Fruit fly (Drosophila melanogaster) whole organism, embryonic: ENCODE results near the gene ind.
A peak's percentile ranks its signal among the peaks of the same experiment; 100 is the strongest.

Experiments used
- BtbVII ChIP-seq: fragments of 200-800 bp; sonication (Bioruptor generic); optimal IDR thresholded peaks from 3 replicates; lab custom pipeline; 2017; ENCODE audit warnings: missing biosample characterization, mild to moderate bottlenecking, missing genetic modification characterization
- CG10209 ChIP-seq: fragments of 200-800 bp; sonication (Bioruptor generic); optimal IDR thresholded peaks from 3 replicates; lab custom pipeline; 2017; ENCODE audit warnings: missing biosample characterization, mild to moderate bottlenecking, missing genetic modification characterization, missing genetic modification reagents
- CG10321 ChIP-seq: fragments of 200-800 bp; sonication (Bioruptor generic); IDR thresholded peaks from 2 replicates; pipeline ENCODE4 v1.3.6; 2022; ENCODE audit warnings: missing biosample characterization, missing genetic modification characterization
- CG10366 ChIP-seq: fragments of 200-800 bp; sonication (Bioruptor generic); IDR thresholded peaks from 2 replicates; pipeline ENCODE4 v1.3.6; 2022; ENCODE audit warnings: missing biosample characterization, missing genetic modification characterization
- CG10462 ChIP-seq: fragments of 200-800 bp; sonication (Bioruptor generic); optimal IDR thresholded peaks from 2 replicates; lab custom pipeline; 2016; ENCODE audit warnings: missing biosample characterization, missing genetic modification characterization
- CG10565 ChIP-seq: fragments of 200-800 bp; sonication (Bioruptor generic); optimal IDR thresholded peaks from 3 replicates; lab custom pipeline; 2016; ENCODE audit warnings: missing biosample characterization, mild to moderate bottlenecking, missing genetic modification characterization
- CG11247 ChIP-seq: fragments of 200-800 bp; sonication (Bioruptor generic); IDR thresholded peaks from 2 replicates; pipeline ENCODE4 v1.3.6; 2022; ENCODE audit warnings: missing biosample characterization, missing genetic modification characterization
- CG12155 ChIP-seq: fragments of 200-800 bp; sonication (Bioruptor generic); optimal IDR thresholded peaks from 3 replicates; lab custom pipeline; 2016; ENCODE audit warnings: missing biosample characterization, missing genetic modification characterization
- CG14710 ChIP-seq: fragments of 200-800 bp; sonication (Bioruptor generic); optimal IDR thresholded peaks from 3 replicates; lab custom pipeline; 2019; ENCODE audit warnings: missing biosample characterization, mild to moderate bottlenecking, missing genetic modification characterization, moderate library complexity
- CG14965 ChIP-seq: fragments of 200-800 bp; sonication (Bioruptor generic); optimal IDR thresholded peaks from 2 replicates; lab custom pipeline; 2016; ENCODE audit warnings: missing biosample characterization, missing genetic modification characterization, borderline replicate concordance
- CG15601 ChIP-seq: fragments of 200-800 bp; sonication (Bioruptor generic); optimal IDR thresholded peaks from 3 replicates; lab custom pipeline; 2019; ENCODE audit warnings: missing biosample characterization, mild to moderate bottlenecking, missing genetic modification characterization, moderate library complexity
- CG18764 ChIP-seq: fragments of 200-800 bp; sonication (Bioruptor generic); optimal IDR thresholded peaks from 3 replicates; lab custom pipeline; 2016; ENCODE audit warnings: missing biosample characterization, missing genetic modification characterization
- CG2120 ChIP-seq: fragments of 200-800 bp; sonication (Bioruptor generic); optimal IDR thresholded peaks from 3 replicates; lab custom pipeline; 2016; ENCODE audit warnings: missing biosample characterization, missing genetic modification characterization
- CG2875 ChIP-seq: fragments of 200-800 bp; sonication (Bioruptor generic); optimal IDR thresholded peaks from 2 replicates; lab custom pipeline; 2017; ENCODE audit warnings: missing biosample characterization, mild to moderate bottlenecking, missing genetic modification characterization, missing genetic modification reagents
- CG3065 ChIP-seq: fragments of 200-800 bp; sonication (Bioruptor generic); optimal IDR thresholded peaks from 2 replicates; lab custom pipeline; 2016; ENCODE audit warnings: missing biosample characterization, missing genetic modification characterization
- CG31224 ChIP-seq: fragments of 200-800 bp; sonication (Bioruptor generic); IDR thresholded peaks from 2 replicates; pipeline ENCODE4 v1.3.6; 2022; ENCODE audit warnings: missing biosample characterization, missing genetic modification characterization
- CG4707 ChIP-seq: fragments of 200-800 bp; sonication (Bioruptor generic); optimal IDR thresholded peaks from 2 replicates; lab custom pipeline; 2018; ENCODE audit warnings: missing biosample characterization, mild to moderate bottlenecking, missing genetic modification characterization, moderate library complexity
- CG7839 ChIP-seq: fragments of 200-800 bp; sonication (Bioruptor generic); optimal IDR thresholded peaks from 3 replicates; lab custom pipeline; 2018; ENCODE audit warnings: missing biosample characterization, mild to moderate bottlenecking, missing genetic modification characterization, moderate library complexity
- CG9727 ChIP-seq: fragments of 200-800 bp; sonication (Bioruptor generic); optimal IDR thresholded peaks from 3 replicates; lab custom pipeline; 2017; ENCODE audit warnings: missing biosample characterization, mild to moderate bottlenecking, missing genetic modification characterization
- CG9817 ChIP-seq: fragments of 200-800 bp; sonication (Bioruptor generic); optimal IDR thresholded peaks from 2 replicates; lab custom pipeline; 2018; ENCODE audit warnings: missing biosample characterization, mild to moderate bottlenecking, missing genetic modification characterization, moderate library complexity
- D19B ChIP-seq: fragments of 200-800 bp; sonication (Bioruptor generic); optimal IDR thresholded peaks from 2 replicates; lab custom pipeline; 2017; ENCODE audit warnings: missing biosample characterization, mild to moderate bottlenecking, missing genetic modification characterization
- Dip2 ChIP-seq: fragments of 200-800 bp; sonication (Bioruptor generic); IDR thresholded peaks from 2 replicates; pipeline ENCODE4 v1.3.6; 2022; ENCODE audit warnings: missing biosample characterization, missing genetic modification characterization
- Dref ChIP-seq: fragments of 200-800 bp; sonication (Bioruptor generic); IDR thresholded peaks from 2 replicates; pipeline ENCODE4 v1.3.6; 2022; ENCODE audit warnings: missing biosample characterization, missing genetic modification characterization
- HmgZ ChIP-seq: fragments of 200-800 bp; sonication (Bioruptor generic); optimal IDR thresholded peaks from 2 replicates; lab custom pipeline; 2018; ENCODE audit warnings: missing biosample characterization, mild to moderate bottlenecking, missing genetic modification characterization
- Mad ChIP-seq: fragments of 200-800 bp; sonication (Bioruptor generic); optimal IDR thresholded peaks from 2 replicates; lab custom pipeline; 2016; ENCODE audit warnings: missing biosample characterization, missing genetic modification characterization
- NK7.1 ChIP-seq: fragments of 200-800 bp; sonication (Bioruptor generic); optimal IDR thresholded peaks from 3 replicates; lab custom pipeline; 2016; ENCODE audit warnings: missing biosample characterization, missing genetic modification characterization
- Nf-YB ChIP-seq: fragments of 200-800 bp; sonication (Bioruptor generic); optimal IDR thresholded peaks from 3 replicates; lab custom pipeline; 2019; ENCODE audit warnings: missing biosample characterization, mild to moderate bottlenecking, missing genetic modification characterization, moderate library complexity
- Nf-YC ChIP-seq: fragments of 200-800 bp; optimal IDR thresholded peaks from 3 replicates; lab custom pipeline; 2019; ENCODE audit warnings: missing biosample characterization, mild to moderate bottlenecking, missing genetic modification characterization, moderate library complexity
- NfI ChIP-seq: fragments of 200-800 bp; sonication (Bioruptor generic); optimal IDR thresholded peaks from 3 replicates; lab custom pipeline; 2018; ENCODE audit warnings: missing biosample characterization, mild to moderate bottlenecking, missing genetic modification characterization, moderate library complexity
- Oli ChIP-seq: fragments of 200-800 bp; sonication (Bioruptor generic); optimal IDR thresholded peaks from 2 replicates; lab custom pipeline; 2018; ENCODE audit warnings: missing biosample characterization, mild to moderate bottlenecking, missing genetic modification characterization, moderate library complexity
- Opbp ChIP-seq: fragments of 200-800 bp; sonication (Bioruptor generic); IDR thresholded peaks from 3 replicates; pipeline ENCODE4 v1.3.6; 2022; ENCODE audit warnings: missing biosample characterization, missing genetic modification characterization; ENCODE audit not compliant: partially characterized antibody
- Scr ChIP-seq: fragments of 200-800 bp; sonication (Bioruptor generic); IDR thresholded peaks from 2 replicates; pipeline ENCODE4 v1.3.6; 2022; ENCODE audit warnings: missing biosample characterization, missing genetic modification characterization; ENCODE audit not compliant: partially characterized antibody
- az2 ChIP-seq: fragments of 200-800 bp; sonication (Bioruptor generic); optimal IDR thresholded peaks from 3 replicates; lab custom pipeline; 2016; ENCODE audit warnings: missing biosample characterization, missing genetic modification characterization
- bbx ChIP-seq: fragments of 200-800 bp; sonication (Bioruptor generic); IDR thresholded peaks from 2 replicates; pipeline ENCODE4 v1.3.6; 2022; ENCODE audit warnings: missing biosample characterization, missing genetic modification characterization; ENCODE audit not compliant: partially characterized antibody
- cad ChIP-seq: fragments of >200 bp; optimal IDR thresholded peaks from 2 replicates; lab custom pipeline; 2017; ENCODE audit warnings: missing biosample characterization, missing genetic modification characterization
- cwo ChIP-seq: fragments of 200-800 bp; sonication (Bioruptor generic); optimal IDR thresholded peaks from 3 replicates; lab custom pipeline; 2017; ENCODE audit warnings: missing biosample characterization, missing genetic modification characterization, mild to moderate bottlenecking, moderate library complexity, missing genetic modification reagents
- da ChIP-seq: fragments of 200-800 bp; sonication (Bioruptor generic); optimal IDR thresholded peaks from 2 replicates; lab custom pipeline; 2016; ENCODE audit warnings: missing biosample characterization, missing genetic modification characterization
- emc ChIP-seq: fragments of 200-800 bp; sonication (Bioruptor generic); optimal IDR thresholded peaks from 2 replicates; lab custom pipeline; 2016; ENCODE audit warnings: missing biosample characterization, missing genetic modification characterization
- gfzf ChIP-seq: fragments of 200-800 bp; sonication (Bioruptor generic); optimal IDR thresholded peaks from 2 replicates; lab custom pipeline; 2016; ENCODE audit warnings: missing biosample characterization, mild to moderate bottlenecking, missing genetic modification characterization, moderate library complexity
- h ChIP-seq: fragments of >200 bp; optimal IDR thresholded peaks from 2 replicates; lab custom pipeline; 2017
- mirr ChIP-seq: fragments of 200-800 bp; sonication (Bioruptor generic); optimal IDR thresholded peaks from 3 replicates; lab custom pipeline; 2018; ENCODE audit warnings: missing biosample characterization, mild to moderate bottlenecking, missing genetic modification characterization
- nmo ChIP-seq: fragments of 200-800 bp; sonication (Bioruptor generic); optimal IDR thresholded peaks from 2 replicates; lab custom pipeline; 2018; ENCODE audit warnings: missing biosample characterization, mild to moderate bottlenecking, missing genetic modification characterization, moderate library complexity
- nom ChIP-seq: fragments of 200-800 bp; sonication (Bioruptor generic); optimal IDR thresholded peaks from 2 replicates; lab custom pipeline; 2017; ENCODE audit warnings: missing biosample characterization, missing genetic modification characterization, mild to moderate bottlenecking, moderate library complexity, missing genetic modification reagents
- pita ChIP-seq: fragments of 200-800 bp; sonication (Bioruptor generic); optimal IDR thresholded peaks from 2 replicates; lab custom pipeline; 2017; ENCODE audit warnings: missing biosample characterization, mild to moderate bottlenecking, missing genetic modification characterization
- tll ChIP-seq, 2 experiments: fragments of 200-800 bp in 1 of 2; fragments of >200 bp in 1 of 2; sonication (Bioruptor generic) in 1 of 2; optimal IDR thresholded peaks; 2 replicates each; lab custom pipeline; 2017 to 2019; ENCODE audit warnings: missing biosample characterization in 2 of 2, missing genetic modification characterization in 2 of 2, mild to moderate bottlenecking in 1 of 2, moderate library complexity in 1 of 2
- tna ChIP-seq: fragments of 200-800 bp; sonication (Bioruptor generic); IDR thresholded peaks from 2 replicates; pipeline ENCODE4 v1.3.6; 2022; ENCODE audit warnings: missing biosample characterization, missing genetic modification characterization; ENCODE audit not compliant: partially characterized antibody
- vfl ChIP-seq: fragments of 200-800 bp; sonication (Bioruptor generic); optimal IDR thresholded peaks from 2 replicates; lab custom pipeline; 2016; ENCODE audit warnings: missing biosample characterization, missing genetic modification characterization
- z ChIP-seq: fragments of 200-800 bp; sonication (Bioruptor generic); IDR thresholded peaks from 3 replicates; pipeline ENCODE4 v1.3.6; 2022; ENCODE audit warnings: missing biosample characterization, missing genetic modification characterization
- zf30C ChIP-seq: fragments of 200-800 bp; sonication (Bioruptor generic); optimal IDR thresholded peaks from 3 replicates; lab custom pipeline; 2018; ENCODE audit warnings: missing biosample characterization, mild to moderate bottlenecking, missing genetic modification characterization

Gene ind

DNA sequence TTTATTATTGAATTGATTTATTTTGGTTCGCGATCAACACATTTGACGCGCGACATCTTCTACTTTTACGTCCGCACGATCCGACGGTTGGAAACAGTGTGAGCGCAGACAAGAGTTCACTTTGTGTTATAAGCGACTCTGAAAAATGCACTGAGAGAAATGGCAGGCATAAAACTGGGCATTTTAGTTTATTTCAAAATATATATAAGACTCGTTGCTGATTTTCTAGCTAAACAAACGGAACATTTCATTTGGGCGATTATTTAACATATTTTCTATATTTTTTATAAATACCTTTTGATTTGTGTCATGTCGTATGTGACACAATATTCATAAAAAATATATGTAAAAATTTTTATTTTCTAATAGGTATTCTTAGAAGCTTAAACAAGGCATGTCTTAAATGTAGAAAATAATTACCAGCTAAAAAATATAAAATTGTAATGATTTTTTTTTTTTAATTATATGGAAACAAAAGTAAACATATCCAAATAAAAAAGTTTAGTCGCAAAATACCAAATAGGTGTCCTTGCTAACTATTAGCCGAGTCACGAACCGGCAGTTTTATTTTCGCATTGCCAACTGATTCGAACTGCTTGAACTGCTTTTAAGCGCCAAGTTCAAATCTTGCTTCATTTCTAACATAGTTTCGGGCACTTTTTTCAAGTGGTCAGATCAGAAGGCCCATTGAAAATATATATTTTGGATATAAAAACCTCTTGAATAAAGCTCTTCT is 29.6 kb downstream of the ind start, which contains the start of gene Reck (continued):
- peak; percentile 86 for TF ChIP-seq zf30C
- no peak for TF ChIP-seq mirr (GFP tag; lab: Kevin White, UChicago)
- TF ChIP-seq Scr (GFP tag; lab: Robert Waterston, UW) = no peak
- TF ChIP-seq CG3065 (GFP tag; lab: Kevin White, UChicago) = peak; percentile 60
- TF ChIP-seq tll (GFP tag; optimal IDR thresholded peaks at IDR 0.05; lab: Kevin White, UChicago) = no peak
- peak; percentile 83 for TF ChIP-seq CG7839 (tag; lab: Kevin White, UChicago)
- TF ChIP-seq az2 = peak; percentile 89
- peak; percentile 77 for TF ChIP-seq NfI (GFP tag; lab: Kevin White, UChicago)
- TF ChIP-seq CG14965 (GFP tag; lab: Kevin White, UChicago) = no peak
- TF ChIP-seq CG4707 (GFP tag; lab: Kevin White, UChicago) = peak; percentile 56
- TF ChIP-seq cwo (GFP tag; lab: Kevin White, UChicago) = peak; percentile 76
- TF ChIP-seq CG31224 (GFP tag; lab: Robert Waterston, UW) = peak; percentile 55
- TF ChIP-seq gfzf (GFP tag; lab: Kevin White, UChicago) = peak; percentile 51
- peak; percentile 87 for TF ChIP-seq CG9727
- peak; percentile 86 for TF ChIP-seq CG14710 (tag; lab: Kevin White, UChicago)
- TF ChIP-seq BtbVII = peak; percentile 85
- TF ChIP-seq D19B = peak; percentile 46
- TF ChIP-seq Mad (GFP tag; lab: Kevin White, UChicago) = peak; percentile 71
- TF ChIP-seq emc = peak; percentile 37
- peak; percentile 80 for TF ChIP-seq nom (GFP tag; lab: Kevin White, UChicago)
- peak; percentile 67 for TF ChIP-seq pita
- TF ChIP-seq CG10366 (GFP tag; lab: Robert Waterston, UW) = peak; percentile 75
- no peak for TF ChIP-seq Opbp (GFP tag; lab: Robert Waterston, UW)
- TF ChIP-seq CG10565 (GFP tag; lab: Kevin White, UChicago) = no peak
- no peak for TF ChIP-seq vfl (GFP tag; lab: Kevin White, UChicago)
- TF ChIP-seq Dip2 (GFP tag; lab: Robert Waterston, UW) = no peak
- peak; percentile 82 for TF ChIP-seq nmo (GFP tag; lab: Kevin White, UChicago)
- TF ChIP-seq HmgZ (tag; lab: Kevin White, UChicago) = no peak
- TF ChIP-seq CG10462 (GFP tag; lab: Kevin White, UChicago) = peak; percentile 42
- peak; percentile 73 for TF ChIP-seq CG10209
- TF ChIP-seq Nf-YB (GFP tag; lab: Kevin White, UChicago) = peak; percentile 65
- peak; percentile 66 for TF ChIP-seq CG2120 (GFP tag; lab: Kevin White, UChicago)
- TF ChIP-seq cad = no peak
- TF ChIP-seq CG11247 (GFP tag; lab: Robert Waterston, UW) = peak; percentile 73
- TF ChIP-seq NK7.1 (GFP tag; lab: Kevin White, UChicago) = peak; percentile 16
- no peak for TF ChIP-seq Dref
- TF ChIP-seq Oli (tag; lab: Kevin White, UChicago) = peak; percentile 71
- peak; percentile 69 for TF ChIP-seq CG15601 (tag; lab: Kevin White, UChicago)
- peak; percentile 82 for TF ChIP-seq CG18764 (GFP tag; lab: Kevin White, UChicago)
- peak; percentile 55 for TF ChIP-seq CG12155
- TF ChIP-seq tna (GFP tag; lab: Robert Waterston, UW) = no peak
- TF ChIP-seq CG10321 (GFP tag; lab: Robert Waterston, UW) = peak; percentile 59; the same call in 1 of the 2 replicates
- peak; percentile 76 for TF ChIP-seq CG2875 (GFP tag; lab: Kevin White, UChicago)
- peak; percentile 40 for TF ChIP-seq Nf-YC (tag; lab: Kevin White, UChicago)
- no peak for TF ChIP-seq da (GFP tag; lab: Kevin White, UChicago)
- TF ChIP-seq CG9817 (tag; lab: Kevin White, UChicago) = peak; percentile 58
- TF ChIP-seq bbx = no peak; the same call in 1 of the 2 replicates
- TF ChIP-seq z (GFP tag; lab: Robert Waterston, UW) = no peak
- no peak for TF ChIP-seq h (lab: Kevin White, UChicago)
